Worm (Caenorhabditis elegans) whole organism, late embryonic: ENCODE results near the gene mdt-30.

Experiments used
- C08G9.2 ChIP-seq: sonication (generic microtip); optimal IDR thresholded peaks from 2 replicates; lab custom pipeline; 2016; ENCODE audit warnings: mild to moderate bottlenecking, missing genetic modification characterization, moderate library complexity, missing compliant biosample characterization
- C38D4.7 ChIP-seq: fragments of 200-800 bp; sonication (Bioruptor generic); optimal IDR thresholded peaks from 2 replicates; lab custom pipeline; 2018; ENCODE audit warnings: mild to moderate bottlenecking, missing genetic modification characterization, moderate library complexity, missing compliant biosample characterization
- K02D7.2 ChIP-seq: sonication (generic microtip); optimal IDR thresholded peaks from 2 replicates; lab custom pipeline; 2017; ENCODE audit warnings: mild to moderate bottlenecking, missing genetic modification characterization, missing compliant biosample characterization
- T23F11.4 ChIP-seq: fragments of 200-800 bp; sonication (Bioruptor generic); optimal IDR thresholded peaks from 2 replicates; lab custom pipeline; 2018; ENCODE audit warnings: mild to moderate bottlenecking, missing genetic modification characterization, missing compliant biosample characterization
- ama-1 ChIP-seq: fragments of 150-350 bp; optimal IDR thresholded peaks from 2 replicates; lab custom pipeline; 2014
- ceh-14 ChIP-seq: sonication (generic microtip); optimal IDR thresholded peaks from 2 replicates; lab custom pipeline; 2016; ENCODE audit warnings: missing genotype, missing genetic modification characterization, missing compliant biosample characterization
- ceh-18 ChIP-seq: sonication (generic microtip); optimal IDR thresholded peaks from 2 replicates; lab custom pipeline; 2016; ENCODE audit warnings: missing genetic modification characterization, missing compliant biosample characterization
- ceh-22 ChIP-seq: sonication (generic microtip); optimal IDR thresholded peaks from 2 replicates; lab custom pipeline; 2017; ENCODE audit warnings: missing biosample characterization, missing genetic modification characterization
- ceh-24 ChIP-seq: sonication (generic microtip); optimal IDR thresholded peaks from 2 replicates; lab custom pipeline; 2016; ENCODE audit warnings: mild to moderate bottlenecking, missing genetic modification characterization, missing compliant biosample characterization
- ceh-30 ChIP-seq: fragments of 150-350 bp; optimal IDR thresholded peaks from 2 replicates; lab custom pipeline; 2014; ENCODE audit warnings: missing biosample characterization, missing genetic modification characterization
- ceh-48 ChIP-seq: sonication (generic microtip); optimal IDR thresholded peaks from 2 replicates; lab custom pipeline; 2016; ENCODE audit warnings: missing genetic modification characterization, inconsistent platforms, missing compliant biosample characterization
- ceh-6 ChIP-seq: fragments of 200-800 bp; sonication (Bioruptor generic); optimal IDR thresholded peaks from 2 replicates; lab custom pipeline; 2018; ENCODE audit warnings: mild to moderate bottlenecking, missing genetic modification characterization, missing compliant biosample characterization
- che-1 ChIP-seq: sonication (generic microtip); optimal IDR thresholded peaks from 2 replicates; lab custom pipeline; 2016; ENCODE audit warnings: mild to moderate bottlenecking, missing genetic modification characterization, missing compliant biosample characterization
- dmd-4 ChIP-seq: sonication (generic microtip); optimal IDR thresholded peaks from 2 replicates; lab custom pipeline; 2016; ENCODE audit warnings: borderline replicate concordance, missing genetic modification characterization, missing compliant biosample characterization
- ets-4 ChIP-seq: sonication (generic microtip); optimal IDR thresholded peaks from 2 replicates; lab custom pipeline; 2016; ENCODE audit warnings: missing genetic modification characterization, missing compliant biosample characterization
- eyg-1 ChIP-seq: sonication (generic microtip); optimal IDR thresholded peaks from 2 replicates; lab custom pipeline; 2016; ENCODE audit warnings: missing genotype, missing genetic modification characterization, missing compliant biosample characterization
- fax-1 ChIP-seq: sonication (generic microtip); optimal IDR thresholded peaks from 2 replicates; lab custom pipeline; 2016; ENCODE audit warnings: missing genotype, missing genetic modification characterization, missing compliant biosample characterization
- fkh-10 ChIP-seq: fragments of 150-350 bp; optimal IDR thresholded peaks from 2 replicates; lab custom pipeline; 2014; ENCODE audit warnings: missing biosample characterization, missing genetic modification reagents, missing genetic modification characterization
- fkh-6 ChIP-seq: sonication (generic microtip); optimal IDR thresholded peaks from 2 replicates; lab custom pipeline; 2016; ENCODE audit warnings: missing genetic modification characterization, missing compliant biosample characterization
- hlh-13 ChIP-seq: fragments of 200-800 bp; sonication (Bioruptor generic); optimal IDR thresholded peaks from 2 replicates; lab custom pipeline; 2018; ENCODE audit warnings: mild to moderate bottlenecking, missing genetic modification characterization, missing compliant biosample characterization
- hlh-15 ChIP-seq: sonication (generic microtip); optimal IDR thresholded peaks from 2 replicates; lab custom pipeline; 2016; ENCODE audit warnings: missing genetic modification characterization, missing compliant biosample characterization
- hlh-30 ChIP-seq: sonication (generic microtip); optimal IDR thresholded peaks from 2 replicates; lab custom pipeline; 2017; ENCODE audit warnings: antibody characterized with exemption, missing genetic modification characterization, missing compliant biosample characterization; ENCODE audit not compliant: insufficient read depth
- hlh-6 ChIP-seq: sonication (generic microtip); optimal IDR thresholded peaks from 2 replicates; lab custom pipeline; 2016; ENCODE audit warnings: missing genotype, missing genetic modification characterization, missing compliant biosample characterization
- lim-6 ChIP-seq: sonication (generic microtip); optimal IDR thresholded peaks from 2 replicates; lab custom pipeline; 2016; ENCODE audit warnings: missing genetic modification characterization, missing compliant biosample characterization
- lin-11 ChIP-seq: fragments of 200-800 bp; sonication (Bioruptor generic); optimal IDR thresholded peaks from 2 replicates; lab custom pipeline; 2018; ENCODE audit warnings: mild to moderate bottlenecking, missing genetic modification characterization, missing compliant biosample characterization
- madf-2 ChIP-seq: sonication (generic microtip); optimal IDR thresholded peaks from 2 replicates; lab custom pipeline; 2017; ENCODE audit warnings: missing genetic modification characterization, missing compliant biosample characterization
- mec-3 ChIP-seq: sonication (generic microtip); optimal IDR thresholded peaks from 2 replicates; lab custom pipeline; 2016; ENCODE audit warnings: borderline replicate concordance, missing genetic modification characterization, missing compliant biosample characterization
- nfya-1 ChIP-seq: sonication (generic microtip); optimal IDR thresholded peaks from 2 replicates; lab custom pipeline; 2017; ENCODE audit warnings: missing genetic modification characterization, mild to moderate bottlenecking, missing compliant biosample characterization, antibody characterized with exemption, moderate library complexity
- pax-1 ChIP-seq: fragments of 150-350 bp; optimal IDR thresholded peaks from 2 replicates; lab custom pipeline; 2014; ENCODE audit warnings: missing biosample characterization, missing genetic modification characterization
- pha-4 ChIP-seq: fragments of 150-350 bp; optimal IDR thresholded peaks from 2 replicates; lab custom pipeline; 2018; ENCODE audit warnings: missing biosample characterization, missing genetic modification reagents, missing genetic modification characterization
- pqm-1 ChIP-seq: sonication (generic microtip); optimal IDR thresholded peaks from 2 replicates; lab custom pipeline; 2016; ENCODE audit warnings: missing genetic modification characterization, missing compliant biosample characterization
- rnt-1 ChIP-seq: sonication (generic microtip); optimal IDR thresholded peaks from 2 replicates; lab custom pipeline; 2016; ENCODE audit warnings: missing genetic modification characterization, missing compliant biosample characterization
- sdc-2 ChIP-seq: sonication (generic microtip); optimal IDR thresholded peaks from 2 replicates; lab custom pipeline; 2016; ENCODE audit warnings: missing genotype, missing genetic modification characterization, missing compliant biosample characterization
- sox-2 ChIP-seq: fragments of 200-800 bp; sonication (Bioruptor generic); IDR thresholded peaks from 2 replicates; pipeline ENCODE4 v1.3.6; 2022; ENCODE audit warnings: missing genetic modification reagents, missing genetic modification characterization, missing compliant biosample characterization
- sox-4 ChIP-seq: sonication (generic microtip); optimal IDR thresholded peaks from 2 replicates; lab custom pipeline; 2017; ENCODE audit warnings: mild to moderate bottlenecking, missing genetic modification characterization, inconsistent platforms, missing compliant biosample characterization
- tbx-2 ChIP-seq: sonication (generic microtip); optimal IDR thresholded peaks from 2 replicates; lab custom pipeline; 2016; ENCODE audit warnings: missing genetic modification characterization, missing compliant biosample characterization
- unc-55 ChIP-seq: sonication (generic microtip); optimal IDR thresholded peaks from 2 replicates; lab custom pipeline; 2017; ENCODE audit warnings: missing biosample characterization, missing genetic modification reagents, missing genetic modification characterization
- unc-86 ChIP-seq: sonication (generic microtip); optimal IDR thresholded peaks from 2 replicates; lab custom pipeline; 2016; ENCODE audit warnings: missing genetic modification characterization, missing compliant biosample characterization
- zip-5 ChIP-seq: sonication (generic microtip); optimal IDR thresholded peaks from 2 replicates; lab custom pipeline; 2016; ENCODE audit warnings: missing genetic modification characterization, missing compliant biosample characterization

Gene mdt-30

DNA sequence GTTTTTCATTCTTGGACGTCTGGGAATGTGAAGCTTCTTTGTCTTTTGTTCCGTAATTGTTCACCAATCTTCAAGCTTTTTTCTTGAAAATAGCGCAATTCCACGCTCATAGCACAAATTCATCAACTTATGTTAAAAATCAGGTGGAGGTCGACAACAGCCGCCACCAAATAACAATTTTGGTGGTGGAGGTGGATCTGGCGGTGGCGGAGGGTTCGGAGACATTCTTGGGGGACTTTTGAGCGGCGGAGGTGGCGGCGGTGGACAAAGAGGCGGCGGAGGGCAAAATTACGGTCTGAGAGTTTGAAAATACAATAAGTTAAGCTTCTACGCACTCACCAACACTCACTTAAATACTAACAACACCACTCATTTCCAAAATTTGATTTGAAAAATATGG lies 45.9 kb downstream of the mdt-30 start:
- TF ChIP-seq tbx-2 (tag; lab: Kevin White, UChicago), result no peak
- TF ChIP-seq ceh-22 (tag; lab: Kevin White, UChicago), result no peak
- no peak for TF ChIP-seq che-1 (tag; lab: Kevin White, UChicago)
- TF ChIP-seq unc-55 (GFP tag; lab: Kevin White, UChicago), result no peak
- no peak for TF ChIP-seq sox-4
- TF ChIP-seq unc-86 (tag; lab: Kevin White, UChicago), result no peak
- no peak for TF ChIP-seq fkh-6 (tag; lab: Kevin White, UChicago)
- no peak for TF ChIP-seq C08G9.2 (tag; lab: Kevin White, UChicago)
- no peak for TF ChIP-seq hlh-6 (tag; lab: Kevin White, UChicago)
- no peak for TF ChIP-seq zip-5 (tag; lab: Kevin White, UChicago)
- no peak for TF ChIP-seq hlh-13
- no peak for TF ChIP-seq hlh-15 (tag; lab: Kevin White, UChicago)
- TF ChIP-seq ama-1 (lab: Kevin White, UChicago), result no peak
- TF ChIP-seq pqm-1 (tag; lab: Kevin White, UChicago), result no peak
- TF ChIP-seq fax-1 (tag; lab: Kevin White, UChicago), result no peak
- TF ChIP-seq T23F11.4 (GFP tag; lab: Kevin White, UChicago), result no peak
- no peak for TF ChIP-seq lin-11

DNA sequence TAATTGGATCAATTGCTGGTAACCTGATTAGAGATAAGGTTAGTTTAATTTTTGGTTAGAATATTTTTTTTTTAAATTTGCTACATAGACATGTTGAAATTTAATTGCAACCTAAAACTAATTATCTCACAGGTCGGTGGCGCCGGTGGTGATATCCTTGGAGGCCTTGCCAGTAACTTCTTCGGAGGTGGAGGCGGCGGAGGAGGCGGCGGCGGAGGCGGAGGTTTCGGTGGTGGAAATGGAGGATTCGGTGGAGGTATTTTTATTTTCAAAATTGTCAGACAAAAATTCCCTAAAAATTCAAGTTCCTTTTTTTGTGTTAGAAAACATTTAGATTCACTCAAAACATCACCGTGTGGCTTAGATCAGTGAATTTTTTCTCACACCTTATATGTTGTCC lies 46.6 kb downstream of the mdt-30 start:
- TF ChIP-seq rnt-1, result no peak
- TF ChIP-seq ama-1 (lab: Kevin White, UChicago), result no peak
- no peak for TF ChIP-seq hlh-15 (tag; lab: Kevin White, UChicago)

- no peak for TF ChIP-seq pha-4 (tag; lab: Kevin White, UChicago)
- TF ChIP-seq ceh-24, result no peak
- no peak for TF ChIP-seq unc-86 (tag; lab: Kevin White, UChicago)
- TF ChIP-seq ceh-30 (tag; lab: Kevin White, UChicago), result no peak
- TF ChIP-seq pax-1, result no peak
- TF ChIP-seq sox-4, result no peak
- no peak for TF ChIP-seq ceh-18 (tag; lab: Kevin White, UChicago)
- no peak for TF ChIP-seq C38D4.7 (GFP tag; lab: Kevin White, UChicago)
- no peak for TF ChIP-seq ceh-14 (tag; lab: Kevin White, UChicago)
- TF ChIP-seq unc-55 (GFP tag; lab: Kevin White, UChicago), result no peak
- TF ChIP-seq dmd-4, result no peak
- TF ChIP-seq sox-2, result no peak
- no peak for TF ChIP-seq lin-11
Observed at ce11 chrIII:7979659-7980058, 48.2 kb downstream of the mdt-30 start, which contains the start of gene clp-1. clp-1 (plus strand) TSS chrIII:7979959.

DNA sequence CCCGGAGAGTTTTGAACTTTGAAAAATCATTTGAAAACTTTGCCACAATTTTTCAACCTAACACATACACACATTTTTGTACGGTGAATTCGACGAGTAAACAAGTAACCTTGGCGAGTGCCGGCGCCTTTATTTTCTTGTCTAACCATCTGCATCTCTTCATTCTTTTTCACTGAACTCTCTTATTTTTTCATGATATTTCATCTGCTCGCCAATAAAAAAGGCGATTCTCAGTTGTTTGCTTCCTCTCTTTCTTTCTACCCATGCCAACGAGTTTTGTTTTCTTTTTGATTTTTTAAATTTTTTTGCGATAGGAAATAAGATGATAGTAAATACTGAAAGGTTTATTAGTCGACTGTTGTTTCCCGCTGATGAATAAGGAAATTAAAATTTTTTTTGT lies 49.1 kb downstream of the mdt-30 start:
- TF ChIP-seq ceh-22 (tag; lab: Kevin White, UChicago), result no peak
- TF ChIP-seq mec-3, result no peak

DNA sequence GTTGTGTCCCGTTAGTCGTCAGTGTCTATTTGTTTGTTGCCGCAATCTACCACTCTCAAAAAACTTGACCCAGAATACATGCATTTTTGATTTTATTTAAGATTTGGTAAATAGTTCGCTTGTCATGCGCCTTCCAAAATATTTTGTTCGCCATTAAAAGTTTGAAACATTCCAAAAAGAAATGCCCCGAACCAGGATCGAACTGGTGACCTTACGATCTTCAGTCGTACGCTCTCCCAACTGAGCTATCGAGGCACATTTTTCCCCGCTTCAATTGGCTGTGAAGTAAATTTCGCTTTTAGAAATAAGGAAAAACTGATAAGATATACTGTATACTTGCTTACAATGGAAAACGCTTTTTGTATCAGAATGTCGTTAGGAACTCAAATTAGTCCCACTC lies 49.6 kb downstream of the mdt-30 start:
- TF ChIP-seq K02D7.2, result no peak
- TF ChIP-seq nfya-1, result no peak
- no peak for TF ChIP-seq madf-2
- TF ChIP-seq pax-1, result no peak
- TF ChIP-seq fkh-10 (GFP tag; lab: Kevin White, UChicago), result no peak

DNA sequence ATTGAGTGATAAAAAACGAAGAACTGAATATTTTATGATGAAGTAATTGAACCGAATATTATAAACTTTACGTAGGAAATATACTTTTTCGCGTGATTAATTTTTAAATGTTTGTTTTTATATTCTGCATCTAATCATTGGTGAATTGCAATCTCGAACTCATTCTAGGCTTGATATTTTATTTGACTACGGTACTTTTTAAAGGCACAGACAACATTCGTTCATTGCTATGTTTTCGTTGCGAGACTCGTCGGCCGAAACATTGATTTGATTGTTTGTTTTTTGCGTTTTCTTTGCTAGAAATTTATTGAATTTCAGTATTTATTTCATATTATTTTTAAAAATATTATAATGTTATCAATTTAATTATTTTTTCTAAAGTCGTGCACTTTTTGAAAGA lies 50.1 kb downstream of the mdt-30 start, which contains the start of gene C06G4.4:
TSS of gene C06G4.4 (minus strand) at position 36 of the 400 bp plus-strand sequence.
- TF ChIP-seq sdc-2 (tag; lab: Kevin White, UChicago) (no peak), ceh-6 (no peak), lim-6 (tag; lab: Kevin White, UChicago) (no peak), hlh-30 (tag; lab: Kevin White, UChicago) (no peak), ceh-48 (tag; lab: Kevin White, UChicago) (no peak), ets-4 (tag; lab: Kevin White, UChicago) (no peak), eyg-1 (no peak)
